Worm (Caenorhabditis elegans) whole organism, early embryonic: Measurements from ENCODE around the gene trx-1.

Experiments
- B0310.2 ChIP-seq: sonication (generic microtip); optimal IDR thresholded peaks from 2 replicates; lab custom pipeline; 2016; ENCODE audit warnings: mild to moderate bottlenecking, missing genetic modification characterization, missing compliant biosample characterization
- F13C5.2 ChIP-seq: sonication (generic microtip); optimal IDR thresholded peaks from 2 replicates; lab custom pipeline; 2017; ENCODE audit warnings: mild to moderate bottlenecking, missing genetic modification characterization, inconsistent platforms, missing compliant biosample characterization
- ama-1 ChIP-seq: fragments of 150-350 bp; optimal IDR thresholded peaks from 2 replicates; lab custom pipeline; 2014
- ceh-13 ChIP-seq: fragments of 200-800 bp; sonication (Bioruptor generic); optimal IDR thresholded peaks from 2 replicates; lab custom pipeline; 2018; ENCODE audit warnings: mild to moderate bottlenecking, missing genetic modification characterization, missing compliant biosample characterization
- ceh-36 ChIP-seq: sonication (generic microtip); optimal IDR thresholded peaks from 2 replicates; lab custom pipeline; 2016; ENCODE audit warnings: missing genetic modification characterization, inconsistent platforms, missing compliant biosample characterization
- ets-7 ChIP-seq: sonication (generic microtip); optimal IDR thresholded peaks from 2 replicates; lab custom pipeline; 2016; ENCODE audit warnings: missing genotype, missing genetic modification characterization, missing compliant biosample characterization
- flt-1 ChIP-seq: fragments of 200-800 bp; sonication (Bioruptor generic); IDR thresholded peaks from 2 replicates; pipeline ENCODE4 v1.3.6; 2022; ENCODE audit warnings: missing genetic modification characterization, missing compliant biosample characterization
- hmbx-1 ChIP-seq: sonication (generic microtip); optimal IDR thresholded peaks from 2 replicates; lab custom pipeline; 2016; ENCODE audit warnings: mild to moderate bottlenecking, missing genetic modification characterization, missing compliant biosample characterization
- hmg-4 ChIP-seq: fragments of 200-800 bp; sonication (Bioruptor generic); optimal IDR thresholded peaks from 2 replicates; lab custom pipeline; 2018; ENCODE audit warnings: mild to moderate bottlenecking, missing genetic modification characterization, missing compliant biosample characterization
- hnd-1 ChIP-seq: sonication (generic microtip); optimal IDR thresholded peaks from 2 replicates; lab custom pipeline; 2016; ENCODE audit warnings: missing genetic modification characterization, missing compliant biosample characterization
- scrt-1 ChIP-seq: fragments of 200-800 bp; sonication (Bioruptor generic); IDR thresholded peaks from 2 replicates; pipeline ENCODE4 v1.3.6; 2022; ENCODE audit warnings: missing genetic modification characterization, missing compliant biosample characterization
- sea-1 ChIP-seq: fragments of 200-800 bp; sonication (Bioruptor generic); conservative IDR thresholded peaks from 2 replicates; pipeline ENCODE4 v1.3.6; 2022; ENCODE audit warnings: missing genetic modification characterization, missing compliant biosample characterization
- tbx-11 ChIP-seq: fragments of 200-800 bp; sonication (Bioruptor generic); IDR thresholded peaks from 2 replicates; pipeline ENCODE4 v1.3.6; 2022; ENCODE audit warnings: missing genetic modification characterization, missing compliant biosample characterization
- tra-4 ChIP-seq: sonication (generic microtip); optimal IDR thresholded peaks from 2 replicates; lab custom pipeline; 2017; ENCODE audit warnings: missing genetic modification characterization, missing compliant biosample characterization

DNA sequence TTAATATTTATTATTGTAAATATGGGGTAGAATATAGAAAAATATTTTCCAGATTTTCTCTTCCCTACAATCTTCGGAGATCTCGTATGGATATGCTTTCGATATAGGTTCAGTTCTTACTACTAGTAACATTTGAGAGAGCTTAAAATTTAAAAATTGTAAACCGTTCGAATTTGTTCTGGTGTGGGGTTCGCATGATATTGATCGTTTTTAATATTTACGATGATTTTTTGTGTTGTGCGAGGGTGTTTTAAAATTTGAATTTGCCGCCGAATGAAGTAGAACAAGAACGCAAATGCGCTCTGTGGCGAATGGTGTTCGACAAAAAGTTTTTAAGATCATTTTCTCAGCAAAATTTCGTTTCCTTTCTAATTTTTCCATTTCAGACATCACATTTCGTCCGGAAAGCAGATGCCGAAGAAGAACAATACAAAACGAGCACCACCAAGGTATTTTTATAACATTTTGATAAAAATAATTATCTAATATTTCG, 30.1 kb upstream of the trx-1 start, which contains the start of gene skr-17:
- TF ChIP-seq scrt-1 (GFP tag; lab: Robert Waterston, UW) (no peak), F13C5.2 (no peak), tbx-11 (no peak), ama-1 (no peak), sea-1 (GFP tag; lab: Robert Waterston, UW) (no peak), flt-1 (GFP tag; lab: Robert Waterston, UW) (no peak), hmbx-1 (tag; lab: Kevin White, UChicago) (no peak), hmg-4 (GFP tag; lab: Kevin White, UChicago) (no peak), hnd-1 (tag; lab: Kevin White, UChicago) (no peak), ceh-13 (GFP tag; lab: Kevin White, UChicago) (no peak), ceh-36 (tag; lab: Kevin White, UChicago) (no peak), B0310.2 (no peak), tra-4 (tag; lab: Kevin White, UChicago) (no peak), ets-7 (tag; lab: Kevin White, UChicago) (no peak)
